Worm (Caenorhabditis elegans) whole organism, L4/young adult: ENCODE measurements around the gene srw-24.

Experiments
- W03F9.2 ChIP-seq: fragments of 150-350 bp; optimal IDR thresholded peaks from 2 replicates; lab custom pipeline; 2014; ENCODE audit warnings: missing biosample characterization, missing genetic modification characterization
- dao-5 ChIP-seq: sonication (generic microtip); optimal IDR thresholded peaks from 2 replicates; lab custom pipeline; 2016; ENCODE audit warnings: missing genotype, missing genetic modification characterization, moderate library complexity, missing compliant biosample characterization
- him-1 ChIP-seq: sonication (generic microtip); optimal IDR thresholded peaks from 2 replicates; lab custom pipeline; 2016; ENCODE audit warnings: missing genotype, missing genetic modification reagents, missing genetic modification characterization, missing compliant biosample characterization

DNA sequence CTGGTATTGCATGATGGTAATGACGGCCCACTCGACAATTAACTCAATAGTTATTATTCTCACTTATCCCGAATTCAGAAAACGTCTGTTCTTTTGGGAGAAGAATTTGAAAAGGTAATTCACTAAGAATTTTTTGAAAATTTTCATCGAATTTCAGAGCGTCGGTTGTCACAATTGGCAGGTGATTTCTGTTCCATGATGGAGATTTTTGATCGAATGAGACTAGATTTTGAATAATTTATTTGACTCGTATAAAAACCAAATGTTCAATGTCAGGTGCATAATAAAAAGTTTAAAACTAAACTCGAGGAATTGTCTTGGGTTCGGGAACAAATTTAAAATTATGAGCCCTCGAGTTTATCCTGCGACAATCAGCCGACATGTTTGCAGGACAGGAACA, 7.1 kb upstream of the srw-24 start, which contains the start of gene sri-25:
- TF ChIP-seq him-1 (tag; lab: Kevin White, UChicago): no peak
- no peak for TF ChIP-seq dao-5 (tag; lab: Kevin White, UChicago)
- TF ChIP-seq W03F9.2: no peak
